Worm (Caenorhabditis elegans): ENCODE results near the gene oac-37.

- no peak for TF ChIP-seq nhr-12 (tag; optimal IDR thresholded peaks at IDR 0.05)
- TF ChIP-seq snu-23 (GFP tag; optimal IDR thresholded peaks at IDR 0.05) = no peak
- TF ChIP-seq nhr-77 (tag; optimal IDR thresholded peaks at IDR 0.05) = no peak
- TF ChIP-seq ces-1 (GFP tag; optimal IDR thresholded peaks at IDR 0.05) = no peak
Measured at ce11 chrIV:14186264-14186663, 40.6 kb downstream of the oac-37 start.
